Worm (Caenorhabditis elegans): Measurements from ENCODE around the gene let-268.

- TF ChIP-seq aha-1 (tag) = peak; percentile 54
- TF ChIP-seq ceh-28 (tag; optimal IDR thresholded peaks at IDR 0.05) = no peak
- no peak for TF ChIP-seq lin-1 (GFP tag; IDR thresholded peaks at IDR 0.05)
- TF ChIP-seq ceh-82 (tag; optimal IDR thresholded peaks at IDR 0.05) = no peak
- no peak for TF ChIP-seq mdl-1 (tag; optimal IDR thresholded peaks at IDR 0.05)
- TF ChIP-seq mxl-3 (GFP tag; optimal IDR thresholded peaks at IDR 0.05) = peak; percentile 15
- no peak for TF ChIP-seq nhr-41 (GFP tag; IDR thresholded peaks at IDR 0.05)
These were observed 22.3 kb downstream of the let-268 start for ce11 chrII:10017528-10017927.

All from whole organism, L4 larva.